Fruit fly (Drosophila melanogaster) whole organism, embryonic: ENCODE measurements around the gene foi.

Experiments used
- Aef1 ChIP-seq: fragments of 200-800 bp; sonication (Bioruptor generic); IDR thresholded peaks from 3 replicates; pipeline ENCODE4 v1.3.6; 2022; ENCODE audit warnings: missing biosample characterization, missing genetic modification characterization
- Bdp1 ChIP-seq: fragments of 200-800 bp; sonication (Bioruptor generic); optimal IDR thresholded peaks from 3 replicates; lab custom pipeline; 2016; ENCODE audit warnings: missing biosample characterization, missing genetic modification characterization
- BtbVII ChIP-seq: fragments of 200-800 bp; sonication (Bioruptor generic); optimal IDR thresholded peaks from 3 replicates; lab custom pipeline; 2017; ENCODE audit warnings: missing biosample characterization, mild to moderate bottlenecking, missing genetic modification characterization
- CG11085 ChIP-seq: fragments of 200-800 bp; sonication (Bioruptor generic); IDR thresholded peaks from 2 replicates; pipeline ENCODE4 v1.3.6; 2022; ENCODE audit warnings: missing biosample characterization, missing genetic modification characterization
- CG11398 ChIP-seq: fragments of 200-800 bp; sonication (Bioruptor generic); optimal IDR thresholded peaks from 2 replicates; lab custom pipeline; 2016; ENCODE audit warnings: missing biosample characterization, missing genetic modification characterization
- CG12744 ChIP-seq: fragments of 200-800 bp; sonication (Bioruptor generic); optimal IDR thresholded peaks from 2 replicates; lab custom pipeline; 2016; ENCODE audit warnings: missing biosample characterization, missing genetic modification characterization
- CG12769 ChIP-seq: fragments of 200-800 bp; sonication (Bioruptor generic); optimal IDR thresholded peaks from 2 replicates; lab custom pipeline; 2019; ENCODE audit warnings: missing biosample characterization, mild to moderate bottlenecking, missing genetic modification characterization, moderate library complexity
- CG13287 ChIP-seq: fragments of 200-800 bp; sonication (Bioruptor generic); IDR thresholded peaks from 2 replicates; pipeline ENCODE4 v1.3.6; 2022; ENCODE audit warnings: missing biosample characterization, missing genetic modification characterization; ENCODE audit not compliant: partially characterized antibody
- CG14441 ChIP-seq: fragments of 200-800 bp; sonication (Bioruptor generic); IDR thresholded peaks from 2 replicates; pipeline ENCODE4 v1.3.6; 2022; ENCODE audit warnings: missing biosample characterization, missing genetic modification characterization
- CG16813 ChIP-seq: fragments of 200-800 bp; sonication (Bioruptor generic); IDR thresholded peaks from 3 replicates; pipeline ENCODE4 v1.3.6; 2022; ENCODE audit warnings: missing biosample characterization, missing genetic modification characterization; ENCODE audit not compliant: partially characterized antibody
- CG17328 ChIP-seq: fragments of 200-800 bp; sonication (Bioruptor generic); IDR thresholded peaks from 2 replicates; pipeline ENCODE4 v1.3.6; 2022; ENCODE audit warnings: missing biosample characterization, missing genetic modification characterization
- CG1832 ChIP-seq: fragments of 200-800 bp; sonication (Bioruptor generic); optimal IDR thresholded peaks from 2 replicates; lab custom pipeline; 2017; ENCODE audit warnings: missing biosample characterization, mild to moderate bottlenecking, missing genetic modification characterization, inconsistent platforms
- CG2199 ChIP-seq: fragments of 200-800 bp; sonication (Bioruptor generic); IDR thresholded peaks from 3 replicates; pipeline ENCODE4 v1.3.6; 2022; ENCODE audit warnings: missing biosample characterization, missing genetic modification characterization
- CG30020 ChIP-seq: fragments of 200-800 bp; optimal IDR thresholded peaks from 2 replicates; lab custom pipeline; 2019; ENCODE audit warnings: missing biosample characterization, mild to moderate bottlenecking, missing genetic modification characterization, moderate library complexity
- CG30403 ChIP-seq: fragments of 200-800 bp; sonication (Bioruptor generic); optimal IDR thresholded peaks from 3 replicates; lab custom pipeline; 2016; ENCODE audit warnings: missing biosample characterization, missing genetic modification characterization
- CG3065 ChIP-seq: fragments of 200-800 bp; sonication (Bioruptor generic); optimal IDR thresholded peaks from 2 replicates; lab custom pipeline; 2016; ENCODE audit warnings: missing biosample characterization, missing genetic modification characterization
- CG32767 ChIP-seq: fragments of 200-800 bp; sonication (Bioruptor generic); IDR thresholded peaks from 2 replicates; pipeline ENCODE4 v1.3.6; 2022; ENCODE audit warnings: missing biosample characterization, missing genetic modification characterization
- CG3838 ChIP-seq: fragments of 200-800 bp; sonication (Bioruptor generic); optimal IDR thresholded peaks from 3 replicates; lab custom pipeline; 2016; ENCODE audit warnings: missing biosample characterization, missing genetic modification characterization
- CG8089 ChIP-seq: fragments of 200-800 bp; sonication (Bioruptor generic); optimal IDR thresholded peaks from 3 replicates; lab custom pipeline; 2016; ENCODE audit warnings: missing biosample characterization, missing genetic modification characterization
- CrebB ChIP-seq: fragments of 200-800 bp; sonication (Bioruptor generic); optimal IDR thresholded peaks from 3 replicates; lab custom pipeline; 2018; ENCODE audit warnings: missing biosample characterization, mild to moderate bottlenecking, missing genetic modification characterization
- D19B ChIP-seq: fragments of 200-800 bp; sonication (Bioruptor generic); optimal IDR thresholded peaks from 2 replicates; lab custom pipeline; 2017; ENCODE audit warnings: missing biosample characterization, mild to moderate bottlenecking, missing genetic modification characterization
- Eip74EF ChIP-seq, 2 experiments: fragments of 200-800 bp in 1 of 2; fragments of >200 bp in 1 of 2; sonication (Bioruptor generic) in 1 of 2; optimal IDR thresholded peaks; 2 replicates each; lab custom pipeline; 2017 to 2019; ENCODE audit warnings: missing biosample characterization in 2 of 2, missing genetic modification characterization in 2 of 2, mild to moderate bottlenecking in 1 of 2, moderate library complexity in 1 of 2
- HLH54F ChIP-seq: fragments of 200-800 bp; sonication (Bioruptor generic); optimal IDR thresholded peaks from 3 replicates; lab custom pipeline; 2016; ENCODE audit warnings: missing biosample characterization, missing genetic modification characterization
- Hsf ChIP-seq: fragments of 200-800 bp; sonication (Bioruptor generic); optimal IDR thresholded peaks from 3 replicates; lab custom pipeline; 2016; ENCODE audit warnings: missing biosample characterization, missing genetic modification characterization
- Myb ChIP-seq: fragments of 200-800 bp; sonication (Bioruptor generic); optimal IDR thresholded peaks from 2 replicates; lab custom pipeline; 2016; ENCODE audit warnings: missing biosample characterization, missing genetic modification characterization
- NfI ChIP-seq: fragments of 200-800 bp; sonication (Bioruptor generic); optimal IDR thresholded peaks from 3 replicates; lab custom pipeline; 2018; ENCODE audit warnings: missing biosample characterization, mild to moderate bottlenecking, missing genetic modification characterization, moderate library complexity
- Sin3A ChIP-seq: fragments of >200 bp; optimal IDR thresholded peaks from 2 replicates; lab custom pipeline; 2018
- Tbp ChIP-seq: fragments of >200 bp; optimal IDR thresholded peaks from 2 replicates; lab custom pipeline; 2018; ENCODE audit warnings: missing biosample characterization, missing genetic modification characterization
- Trl ChIP-seq, 3 experiments: fragments of >200 bp in 2 of 3; fragments of 200-800 bp in 1 of 3; sonication (Bioruptor generic) in 1 of 3; optimal IDR thresholded peaks; 2 replicates in 1 of 3; 3 replicates in 2 of 3; lab custom pipeline; 2016 to 2017; ENCODE audit warnings: missing biosample characterization in 1 of 3, missing genetic modification characterization in 1 of 3
- bigmax ChIP-seq: fragments of 200-800 bp; sonication (Bioruptor generic); optimal IDR thresholded peaks from 2 replicates; lab custom pipeline; 2018; ENCODE audit warnings: missing biosample characterization, mild to moderate bottlenecking, missing genetic modification characterization
- bsh ChIP-seq, 2 experiments: fragments of 200-800 bp; sonication (Bioruptor generic); optimal IDR thresholded peaks; 2 replicates each; lab custom pipeline; 2017 to 2018; ENCODE audit warnings: mild to moderate bottlenecking in 2 of 2, missing biosample characterization in 2 of 2, missing genetic modification characterization in 2 of 2, moderate library complexity in 1 of 2
- caup ChIP-seq: fragments of 200-800 bp; sonication (Bioruptor generic); optimal IDR thresholded peaks from 3 replicates; lab custom pipeline; 2017; ENCODE audit warnings: missing biosample characterization, mild to moderate bottlenecking, missing genetic modification characterization, moderate library complexity; ENCODE audit not compliant: severe bottlenecking
- danr ChIP-seq: fragments of 200-800 bp; sonication (Bioruptor generic); IDR thresholded peaks from 2 replicates; pipeline ENCODE4 v1.3.6; 2022; ENCODE audit warnings: missing biosample characterization, missing genetic modification characterization
- dati ChIP-seq: fragments of 200-800 bp; sonication (Bioruptor generic); IDR thresholded peaks from 2 replicates; pipeline ENCODE4 v1.3.6; 2022; ENCODE audit warnings: missing biosample characterization, missing genetic modification characterization
- eyg ChIP-seq: fragments of 200-800 bp; sonication (Bioruptor generic); optimal IDR thresholded peaks from 3 replicates; lab custom pipeline; 2016; ENCODE audit warnings: missing biosample characterization, missing genetic modification characterization
- fd64A ChIP-seq: fragments of 200-800 bp; sonication (Bioruptor generic); optimal IDR thresholded peaks from 3 replicates; lab custom pipeline; 2018; ENCODE audit warnings: missing biosample characterization, mild to moderate bottlenecking, missing genetic modification characterization
- fru ChIP-seq: fragments of >200 bp; optimal IDR thresholded peaks from 2 replicates; lab custom pipeline; 2017
- gsb ChIP-seq: fragments of 200-800 bp; sonication (Bioruptor generic); IDR thresholded peaks from 2 replicates; pipeline ENCODE4 v1.3.6; 2022; ENCODE audit warnings: missing biosample characterization, missing genetic modification characterization
- hb ChIP-seq: fragments of 200-800 bp; sonication (Bioruptor generic); IDR thresholded peaks from 3 replicates; pipeline ENCODE4 v1.3.6; 2022; ENCODE audit warnings: missing biosample characterization, missing genetic modification characterization; ENCODE audit not compliant: partially characterized antibody
- hth ChIP-seq: fragments of >200 bp; optimal IDR thresholded peaks from 2 replicates; lab custom pipeline; 2017; ENCODE audit warnings: inconsistent platforms
- jumu ChIP-seq: fragments of 200-800 bp; sonication (Bioruptor generic); optimal IDR thresholded peaks from 3 replicates; lab custom pipeline; 2016; ENCODE audit warnings: missing biosample characterization, missing genetic modification characterization
- ken ChIP-seq: fragments of 200-800 bp; sonication (Bioruptor generic); IDR thresholded peaks from 3 replicates; pipeline ENCODE4 v1.3.6; 2022; ENCODE audit warnings: missing biosample characterization, missing genetic modification characterization
- lab ChIP-seq: fragments of 200-800 bp; sonication (Bioruptor generic); optimal IDR thresholded peaks from 3 replicates; lab custom pipeline; 2017; ENCODE audit warnings: missing biosample characterization, missing genetic modification characterization, mild to moderate bottlenecking, moderate library complexity, missing genetic modification reagents
- lilli ChIP-seq: fragments of 200-800 bp; sonication (Bioruptor generic); optimal IDR thresholded peaks from 3 replicates; lab custom pipeline; 2016; ENCODE audit warnings: missing biosample characterization, missing genetic modification characterization
- luna ChIP-seq: fragments of 200-800 bp; sonication (Bioruptor generic); optimal IDR thresholded peaks from 2 replicates; lab custom pipeline; 2016; ENCODE audit warnings: missing biosample characterization, missing genetic modification characterization
- pita ChIP-seq: fragments of 200-800 bp; sonication (Bioruptor generic); optimal IDR thresholded peaks from 2 replicates; lab custom pipeline; 2017; ENCODE audit warnings: missing biosample characterization, mild to moderate bottlenecking, missing genetic modification characterization
- schlank ChIP-seq: fragments of 200-800 bp; sonication (Bioruptor generic); optimal IDR thresholded peaks from 2 replicates; lab custom pipeline; 2018; ENCODE audit warnings: missing biosample characterization, mild to moderate bottlenecking, missing genetic modification characterization
- sqz ChIP-seq: fragments of 200-800 bp; sonication (Bioruptor generic); optimal IDR thresholded peaks from 3 replicates; lab custom pipeline; 2018; ENCODE audit warnings: missing biosample characterization, mild to moderate bottlenecking, missing genetic modification characterization
- sug ChIP-seq: fragments of 200-800 bp; optimal IDR thresholded peaks from 2 replicates; lab custom pipeline; 2019; ENCODE audit warnings: missing biosample characterization, mild to moderate bottlenecking, missing genetic modification characterization, moderate library complexity
- tap ChIP-seq: fragments of 200-800 bp; optimal IDR thresholded peaks from 3 replicates; lab custom pipeline; 2019; ENCODE audit warnings: missing biosample characterization, mild to moderate bottlenecking, missing genetic modification characterization, moderate library complexity
- usp ChIP-seq: fragments of >200 bp; optimal IDR thresholded peaks from 2 replicates; lab custom pipeline; 2017; ENCODE audit warnings: missing biosample characterization, missing genetic modification characterization
- vfl ChIP-seq: fragments of 200-800 bp; sonication (Bioruptor generic); optimal IDR thresholded peaks from 2 replicates; lab custom pipeline; 2016; ENCODE audit warnings: missing biosample characterization, missing genetic modification characterization

Gene foi

DNA sequence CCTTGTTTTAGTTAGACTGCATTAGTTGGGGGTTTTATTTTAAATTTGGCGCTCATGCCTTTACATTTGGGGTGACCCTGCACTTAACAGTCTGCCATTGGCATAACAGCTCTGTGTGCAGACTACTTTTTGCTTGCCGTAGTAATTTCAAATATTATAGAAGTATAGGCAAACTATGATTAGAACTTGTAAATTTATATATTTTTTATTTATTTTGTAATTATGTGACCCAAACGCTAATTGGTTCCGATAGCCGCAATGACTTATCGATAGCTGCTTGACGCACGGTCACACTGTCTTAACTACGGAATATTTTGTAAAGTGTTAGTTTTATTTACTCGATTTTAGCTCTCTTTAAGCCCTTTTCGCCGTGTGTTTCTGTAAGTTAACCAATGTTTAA lies 19.7 kb downstream of the foi start, which contains the start of gene rhea (continued):
- TF ChIP-seq hth (lab: Kevin White, UChicago) (no peak), CG2199 (GFP tag; lab: Robert Waterston, UW) (no peak), danr (GFP tag; lab: Robert Waterston, UW) (no peak), bigmax (GFP tag; lab: Kevin White, UChicago) (no peak), gsb (no peak), CG11398 (GFP tag; lab: Kevin White, UChicago) (no peak), vfl (GFP tag; lab: Kevin White, UChicago) (no peak), CG14441 (GFP tag; lab: Robert Waterston, UW) (no peak), Aef1 (GFP tag; lab: Robert Waterston, UW) (no peak), Eip74EF (GFP tag; optimal IDR thresholded peaks at IDR 0.05; lab: Kevin White, UChicago) (no peak), CrebB (no peak), sug (tag; lab: Kevin White, UChicago) (no peak), CG11085 (GFP tag; lab: Robert Waterston, UW) (no peak), Bdp1 (GFP tag; lab: Kevin White, UChicago) (no peak), Sin3A (peak; percentile 70), HLH54F (GFP tag; lab: Kevin White, UChicago) (no peak), dati (GFP tag; lab: Robert Waterston, UW) (no peak), jumu (GFP tag; lab: Kevin White, UChicago) (no peak), hb (0 out of 3 replicates have a peak, but pooled peaks have one; percentile 40), CG3838 (GFP tag; lab: Kevin White, UChicago) (no peak), fd64A (no peak), CG30403 (GFP tag; lab: Kevin White, UChicago) (peak; percentile 4), eyg (no peak), CG3065 (GFP tag; lab: Kevin White, UChicago) (no peak), pita (GFP tag; lab: Kevin White, UChicago) (no peak), CG12744 (no peak), fru (no peak), bsh (GFP tag; optimal IDR thresholded peaks at IDR 0.05; lab: Kevin White, UChicago) (no peak), CG8089 (GFP tag; lab: Kevin White, UChicago) (no peak), CG32767 (GFP tag; lab: Robert Waterston, UW) (no peak), caup (GFP tag; lab: Kevin White, UChicago) (no peak), lilli (GFP tag; lab: Kevin White, UChicago) (peak; percentile 41), Hsf (GFP tag; lab: Kevin White, UChicago) (no peak), CG17328 (GFP tag; lab: Robert Waterston, UW) (no peak), D19B (no peak), Myb (GFP tag; lab: Kevin White, UChicago) (no peak), Tbp (GFP tag; lab: Kevin White, UChicago) (no peak), BtbVII (GFP tag; lab: Kevin White, UChicago) (no peak), Trl (optimal IDR thresholded peaks at IDR 0.05; lab: Kevin White, UChicago) (no peak), Trl (GFP tag; optimal IDR thresholded peaks at IDR 0.05; lab: Kevin White, UChicago) (no peak), usp (GFP tag; lab: Kevin White, UChicago) (no peak), CG13287 (peak; percentile 92), ken (GFP tag; lab: Robert Waterston, UW) (no peak), NfI (GFP tag; lab: Kevin White, UChicago) (no peak), schlank (tag; lab: Kevin White, UChicago) (no peak), CG30020 (peak; percentile 1), luna (GFP tag; lab: Kevin White, UChicago) (no peak), lab (GFP tag; lab: Kevin White, UChicago) (peak; percentile 31), CG12769 (tag; lab: Kevin White, UChicago) (no peak), tap (tag; lab: Kevin White, UChicago) (peak; percentile 13), CG1832 (no peak), sqz (no peak), CG16813 (GFP tag; lab: Robert Waterston, UW) (peak; percentile 77)
